Fruit fly (Drosophila melanogaster): ENCODE results near the gene QC.

Gene QC

DNA sequence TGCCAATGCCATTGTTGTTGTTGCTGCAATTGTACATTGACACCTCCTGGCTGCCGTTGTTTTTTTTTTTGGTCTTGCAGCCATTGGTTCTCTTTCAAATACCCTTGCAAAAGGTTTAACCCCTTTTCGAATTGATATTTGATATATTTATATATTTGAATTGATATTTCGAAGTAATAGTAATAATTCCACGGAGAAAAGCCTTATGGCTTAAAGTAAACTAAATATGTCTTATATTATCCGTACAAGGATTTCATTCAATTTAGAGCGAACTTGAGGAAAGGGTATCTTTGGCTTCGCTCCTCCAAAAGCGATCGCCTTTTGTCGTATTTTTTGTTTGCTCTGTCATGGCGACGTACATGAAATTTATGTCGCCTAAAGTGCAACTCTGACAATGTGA lies 39.3 kb upstream of the QC start (continued):
- peak; percentile 15 for TF ChIP-seq pdm3 (GFP tag; optimal IDR thresholded peaks at IDR 0.05)
- no peak for TF ChIP-seq CG7368 (GFP tag; optimal IDR thresholded peaks at IDR 0.05)
- no peak for TF ChIP-seq cyc (GFP tag; optimal IDR thresholded peaks at IDR 0.05)
- TF ChIP-seq svp (GFP tag), result peak; percentile 68
- no peak for TF ChIP-seq CG6854 (GFP tag; optimal IDR thresholded peaks at IDR 0.05)
- TF ChIP-seq net (GFP tag; optimal IDR thresholded peaks at IDR 0.05), result no peak
- TF ChIP-seq Hr39 (GFP tag; optimal IDR thresholded peaks at IDR 0.05), result peak; percentile 10
- peak; percentile 11 for TF ChIP-seq Sox102F (GFP tag; optimal IDR thresholded peaks at IDR 0.05)
- TF ChIP-seq Ets21C (GFP tag; optimal IDR thresholded peaks at IDR 0.05), result no peak
- TF ChIP-seq CG8632 (GFP tag; optimal IDR thresholded peaks at IDR 0.05), result no peak
- TF ChIP-seq Sox14 (GFP tag; optimal IDR thresholded peaks at IDR 0.05), result no peak
- TF ChIP-seq CG8119 (GFP tag; IDR thresholded peaks at IDR 0.05), result peak; percentile 39; the same call in 1 of the 3 replicates
- TF ChIP-seq CG6163 (GFP tag; IDR thresholded peaks at IDR 0.05), result peak; percentile 25
- no peak for TF ChIP-seq CG3919 (GFP tag; optimal IDR thresholded peaks at IDR 0.05)
- TF ChIP-seq achi (GFP tag; optimal IDR thresholded peaks at IDR 0.05), result peak; percentile 50
- TF ChIP-seq CG6792 (GFP tag; optimal IDR thresholded peaks at IDR 0.05), result no peak
- no peak for TF ChIP-seq CG4318 (GFP tag; optimal IDR thresholded peaks at IDR 0.05)
- peak; percentile 32 for TF ChIP-seq CG10631 (GFP tag; optimal IDR thresholded peaks at IDR 0.05)
- peak; percentile 25 for TF ChIP-seq dac (GFP tag; optimal IDR thresholded peaks at IDR 0.05)

dm6 chr3L:5941086-5941485 lies 38.8 kb upstream of the QC start:
- TF ChIP-seq CG16779 (tag; optimal IDR thresholded peaks at IDR 0.05), result peak; percentile 14
- TF ChIP-seq Ets21C (GFP tag; optimal IDR thresholded peaks at IDR 0.05), result no peak
- peak; percentile 56; the same call in 2 of the 3 replicates for TF ChIP-seq eg (GFP tag; IDR thresholded peaks at IDR 0.05)
- TF ChIP-seq dsx (GFP tag; optimal IDR thresholded peaks at IDR 0.05; ENCODE audit: poor library complexity, severe bottlenecking), result no peak
- no peak for TF ChIP-seq vri (GFP tag; optimal IDR thresholded peaks at IDR 0.05)
- TF ChIP-seq CG15336 (GFP tag; IDR thresholded peaks at IDR 0.05), result peak; percentile 50
- peak; percentile 55 for TF ChIP-seq achi (GFP tag; optimal IDR thresholded peaks at IDR 0.05)
- no peak for TF ChIP-seq Blimp-1 (GFP tag; optimal IDR thresholded peaks at IDR 0.05)
- no peak for TF ChIP-seq fd59A (GFP tag; optimal IDR thresholded peaks at IDR 0.05)
- peak; percentile 53; the same call in 2 of the 3 replicates for TF ChIP-seq CG8119 (GFP tag; IDR thresholded peaks at IDR 0.05)
- TF ChIP-seq Hr38 (GFP tag; optimal IDR thresholded peaks at IDR 0.05), result no peak
- peak; percentile 22 for TF ChIP-seq Hr4 (GFP tag; optimal IDR thresholded peaks at IDR 0.05)
- peak; percentile 51 for TF ChIP-seq CG3919 (GFP tag; optimal IDR thresholded peaks at IDR 0.05)
- TF ChIP-seq Ets96B (tag; optimal IDR thresholded peaks at IDR 0.05), result no peak
- TF ChIP-seq CG31627 (GFP tag; optimal IDR thresholded peaks at IDR 0.05), result no peak
- no peak for TF ChIP-seq CG10669 (GFP tag; optimal IDR thresholded peaks at IDR 0.05)
- TF ChIP-seq Eip93F (GFP tag; optimal IDR thresholded peaks at IDR 0.05), result no peak
- peak; percentile 17; the same call in 1 of the 2 replicates for TF ChIP-seq CG11294 (GFP tag; IDR thresholded peaks at IDR 0.05)
- no peak for TF ChIP-seq fkh (GFP tag; optimal IDR thresholded peaks at IDR 0.05)
- TF ChIP-seq Sox102F (GFP tag; optimal IDR thresholded peaks at IDR 0.05), result peak; percentile 12
- no peak for TF ChIP-seq CG9139 (GFP tag; optimal IDR thresholded peaks at IDR 0.05)
- TF ChIP-seq CG34406 (GFP tag; optimal IDR thresholded peaks at IDR 0.05), result no peak
- peak; percentile 65 for TF ChIP-seq esn (GFP tag; optimal IDR thresholded peaks at IDR 0.05)
- TF ChIP-seq Eip78C (GFP tag), result peak; percentile 75
- TF ChIP-seq CG32006 (GFP tag; optimal IDR thresholded peaks at IDR 0.05), result peak; percentile 54
- TF ChIP-seq Hr39 (GFP tag; optimal IDR thresholded peaks at IDR 0.05), result peak; percentile 7
- no peak for TF ChIP-seq Smox (GFP tag; optimal IDR thresholded peaks at IDR 0.05)
- peak; percentile 0 for TF ChIP-seq net (GFP tag; optimal IDR thresholded peaks at IDR 0.05)
- no peak for TF ChIP-seq Eip75B (GFP tag; optimal IDR thresholded peaks at IDR 0.05)
- TF ChIP-seq CG8319 (GFP tag; optimal IDR thresholded peaks at IDR 0.05), result no peak
- peak; percentile 74 for TF ChIP-seq CG6163 (GFP tag; IDR thresholded peaks at IDR 0.05)
- peak; percentile 47 for TF ChIP-seq CG11762 (GFP tag; optimal IDR thresholded peaks at IDR 0.05; ENCODE audit: insufficient read depth)
- no peak for TF ChIP-seq CG6854 (GFP tag; optimal IDR thresholded peaks at IDR 0.05)
- TF ChIP-seq CG6808 (GFP tag; optimal IDR thresholded peaks at IDR 0.05), result no peak
- TF ChIP-seq Lpt (GFP tag; optimal IDR thresholded peaks at IDR 0.05), result peak; percentile 34
- peak; percentile 27 for TF ChIP-seq pdm3 (GFP tag; optimal IDR thresholded peaks at IDR 0.05)
- peak; percentile 44 for TF ChIP-seq Sox14 (GFP tag; optimal IDR thresholded peaks at IDR 0.05)
- TF ChIP-seq fd85E (GFP tag; optimal IDR thresholded peaks at IDR 0.05), result no peak
- peak; percentile 24 for TF ChIP-seq spab (GFP tag; optimal IDR thresholded peaks at IDR 0.05)
- peak; percentile 27 for TF ChIP-seq CG6792 (GFP tag; optimal IDR thresholded peaks at IDR 0.05)
- TF ChIP-seq OdsH (GFP tag; optimal IDR thresholded peaks at IDR 0.05), result peak; percentile 31
- TF ChIP-seq lz (GFP tag; optimal IDR thresholded peaks at IDR 0.05), result peak; percentile 33
